Worm (Caenorhabditis elegans) whole organism, L4 larva: ENCODE results near the gene kreg-1.
A peak's percentile ranks its signal among the peaks of the same experiment; 100 is the strongest.

Experiments
- F26F4.8 ChIP-seq: fragments of 200-800 bp; sonication (Bioruptor generic); conservative IDR thresholded peaks from 2 replicates; pipeline ENCODE4 v1.3.6; 2022; ENCODE audit warnings: missing genetic modification characterization, missing compliant biosample characterization
- F37D6.2 ChIP-seq: sonication (generic microtip); optimal IDR thresholded peaks from 2 replicates; lab custom pipeline; 2016; ENCODE audit warnings: mild to moderate bottlenecking, missing genetic modification characterization, missing compliant biosample characterization
- R02D3.7 ChIP-seq: fragments of 150-350 bp; sonication (generic microtip); optimal IDR thresholded peaks from 3 replicates; lab custom pipeline; 2014; ENCODE audit warnings: missing biosample characterization, missing genetic modification characterization
- T20F7.1 ChIP-seq: fragments of 200-800 bp; sonication (Bioruptor generic); optimal IDR thresholded peaks from 2 replicates; lab custom pipeline; 2018; ENCODE audit warnings: mild to moderate bottlenecking, missing genetic modification characterization, missing compliant biosample characterization
- Y105C5A.15 ChIP-seq: fragments of 200-800 bp; sonication (Bioruptor generic); IDR thresholded peaks from 2 replicates; pipeline ENCODE4 v1.3.6; 2022; ENCODE audit warnings: missing genetic modification characterization, missing compliant biosample characterization
- Y5F2A.4 ChIP-seq: fragments of 200-800 bp; sonication (Bioruptor generic); optimal IDR thresholded peaks from 2 replicates; lab custom pipeline; 2018; ENCODE audit warnings: mild to moderate bottlenecking, missing genetic modification characterization, missing compliant biosample characterization
- ZK546.5 ChIP-seq, 2 experiments: sonication (generic microtip); optimal IDR thresholded peaks; 2 replicates each; lab custom pipeline; 2017; ENCODE audit warnings: missing biosample characterization in 2 of 2, missing genetic modification characterization in 2 of 2
- aha-1 ChIP-seq: fragments of 150-350 bp; peaks from one replicate; lab custom pipeline; 2014; ENCODE audit warnings: missing biosample characterization, missing genetic modification characterization
- ama-1 ChIP-seq: fragments of 150-350 bp; optimal IDR thresholded peaks from 2 replicates; lab custom pipeline; 2014; ENCODE audit warnings: inconsistent platforms, mixed read lengths
- ceh-20 ChIP-seq: fragments of 200-800 bp; sonication (Bioruptor generic); IDR thresholded peaks from 2 replicates; pipeline ENCODE4 v1.3.6; 2022; ENCODE audit warnings: missing genetic modification reagents, missing genetic modification characterization, missing compliant biosample characterization
- ceh-32 ChIP-seq: sonication (generic microtip); optimal IDR thresholded peaks from 2 replicates; lab custom pipeline; 2016; ENCODE audit warnings: mild to moderate bottlenecking, missing genetic modification characterization, missing compliant biosample characterization; ENCODE audit not compliant: poor library complexity
- ceh-62 ChIP-seq: sonication (generic microtip); optimal IDR thresholded peaks from 2 replicates; lab custom pipeline; 2017; ENCODE audit warnings: missing biosample characterization, missing genetic modification characterization
- ctbp-1 ChIP-seq: fragments of 200-800 bp; sonication (Bioruptor generic); IDR thresholded peaks from 2 replicates; pipeline ENCODE4 v1.3.6; 2022; ENCODE audit warnings: missing genetic modification reagents, missing genetic modification characterization, missing compliant biosample characterization
- daf-8 ChIP-seq: fragments of 200-800 bp; sonication (Bioruptor generic); IDR thresholded peaks from 2 replicates; pipeline ENCODE4 v1.3.6; 2022; ENCODE audit warnings: missing genetic modification characterization, missing compliant biosample characterization
- dmd-6 ChIP-seq: fragments of 200-800 bp; sonication (Bioruptor generic); IDR thresholded peaks from 2 replicates; pipeline ENCODE4 v1.3.6; 2022; ENCODE audit warnings: missing genetic modification reagents, missing genetic modification characterization, missing compliant biosample characterization
- duxl-1 ChIP-seq: sonication (generic microtip); optimal IDR thresholded peaks from 2 replicates; lab custom pipeline; 2016; ENCODE audit warnings: mild to moderate bottlenecking, missing genetic modification characterization, moderate library complexity, missing compliant biosample characterization; ENCODE audit not compliant: poor library complexity
- egl-27 ChIP-seq: sonication (generic microtip); optimal IDR thresholded peaks from 3 replicates; lab custom pipeline; 2017; ENCODE audit warnings: missing biosample characterization, missing genetic modification reagents, missing genetic modification characterization
- fos-1 ChIP-seq: fragments of 150-350 bp; optimal IDR thresholded peaks from 2 replicates; lab custom pipeline; 2014; ENCODE audit warnings: missing biosample characterization, missing genetic modification characterization
- gei-8 ChIP-seq: fragments of 200-800 bp; sonication (Bioruptor generic); optimal IDR thresholded peaks from 2 replicates; lab custom pipeline; 2018; ENCODE audit warnings: mild to moderate bottlenecking, missing genetic modification characterization, missing compliant biosample characterization
- hlh-11 ChIP-seq: fragments of 200-800 bp; sonication (Bioruptor generic); optimal IDR thresholded peaks from 2 replicates; lab custom pipeline; 2018; ENCODE audit warnings: mild to moderate bottlenecking, missing genetic modification characterization, missing compliant biosample characterization
- lin-13 ChIP-seq: fragments of 150-350 bp; optimal IDR thresholded peaks from 2 replicates; lab custom pipeline; 2014; ENCODE audit warnings: missing biosample characterization, missing genetic modification reagents, missing genetic modification characterization
- lin-15B ChIP-seq: fragments of 150-350 bp; sonication (generic microtip); optimal IDR thresholded peaks from 3 replicates; lab custom pipeline; 2014; ENCODE audit warnings: missing biosample characterization, missing genetic modification characterization
- madf-5 ChIP-seq, 2 experiments: fragments of 200-800 bp; sonication (Bioruptor generic); IDR thresholded peaks; 2 replicates each; pipeline ENCODE4 v1.3.6; 2022; ENCODE audit warnings: missing compliant biosample characterization in 2 of 2, missing genetic modification characterization in 2 of 2
- mdt-29 ChIP-seq: fragments of 200-800 bp; sonication (Bioruptor generic); IDR thresholded peaks from 2 replicates; pipeline ENCODE4 v1.3.6; 2022; ENCODE audit warnings: missing genetic modification reagents, missing genetic modification characterization, missing compliant biosample characterization
- mes-2 ChIP-seq: sonication (generic microtip); optimal IDR thresholded peaks from 2 replicates; lab custom pipeline; 2016; ENCODE audit warnings: missing genotype, mild to moderate bottlenecking, missing genetic modification characterization, missing compliant biosample characterization; ENCODE audit not compliant: poor library complexity, severe bottlenecking
- mxl-2 ChIP-seq: fragments of 200-800 bp; sonication (Bioruptor generic); conservative IDR thresholded peaks from 2 replicates; pipeline ENCODE4 v1.3.6; 2022; ENCODE audit warnings: missing genetic modification reagents, missing genetic modification characterization, missing compliant biosample characterization
- mxl-3 ChIP-seq: fragments of 200-800 bp; sonication (Bioruptor generic); optimal IDR thresholded peaks from 2 replicates; lab custom pipeline; 2018; ENCODE audit warnings: mild to moderate bottlenecking, missing genetic modification characterization, missing compliant biosample characterization
- nhr-48 ChIP-seq: sonication (generic microtip); optimal IDR thresholded peaks from 2 replicates; lab custom pipeline; 2016; ENCODE audit warnings: mild to moderate bottlenecking, missing genetic modification characterization, missing compliant biosample characterization
- nhr-6 ChIP-seq: fragments of 150-350 bp; optimal IDR thresholded peaks from 2 replicates; lab custom pipeline; 2014; ENCODE audit warnings: missing biosample characterization, missing genetic modification characterization
- pha-4 ChIP-seq, 2 experiments: fragments of 150-350 bp in 1 of 2; fragments of 200-800 bp in 1 of 2; sonication (Bioruptor generic) in 1 of 2; IDR thresholded peaks in 1 of 2; optimal IDR thresholded peaks in 1 of 2; 2 replicates each; pipeline versions ENCODE4 v1.3.6 to Lab custom; 2014 to 2022; ENCODE audit warnings: missing genetic modification characterization in 2 of 2, missing genetic modification reagents in 2 of 2, missing biosample characterization in 1 of 2, missing compliant biosample characterization in 1 of 2
- pqm-1 ChIP-seq: sonication (generic microtip); optimal IDR thresholded peaks from 2 replicates; lab custom pipeline; 2017; ENCODE audit warnings: missing biosample characterization, missing genetic modification characterization
- sdz-12 ChIP-seq: fragments of 200-800 bp; sonication (Bioruptor generic); optimal IDR thresholded peaks from 2 replicates; lab custom pipeline; 2018; ENCODE audit warnings: mild to moderate bottlenecking, missing genetic modification characterization, missing compliant biosample characterization
- spr-1 ChIP-seq: sonication (generic microtip); optimal IDR thresholded peaks from 2 replicates; lab custom pipeline; 2016; ENCODE audit warnings: mild to moderate bottlenecking, missing genetic modification characterization, missing compliant biosample characterization
- tra-1 ChIP-seq: fragments of 200-800 bp; sonication (Bioruptor generic); IDR thresholded peaks from 2 replicates; pipeline ENCODE4 v1.3.6; 2022; ENCODE audit warnings: missing genetic modification reagents, missing genetic modification characterization, missing compliant biosample characterization
- unc-62 ChIP-seq, 3 experiments: fragments of 150-350 bp in 1 of 3; sonication (generic microtip); optimal IDR thresholded peaks in 2 of 3; peaks in 1 of 3; 1 replicate in 1 of 3; 2 replicates in 2 of 3; lab custom pipeline; 2014 to 2017; ENCODE audit warnings: missing biosample characterization in 3 of 3, missing genetic modification characterization in 3 of 3, missing genetic modification reagents in 3 of 3, missing genotype in 1 of 3
- vab-7 ChIP-seq: fragments of 200-800 bp; sonication (Bioruptor generic); IDR thresholded peaks from 2 replicates; pipeline ENCODE4 v1.3.6; 2022; ENCODE audit warnings: missing genetic modification reagents, missing genetic modification characterization, missing compliant biosample characterization
- zag-1 ChIP-seq: fragments of 150-350 bp; optimal IDR thresholded peaks from 2 replicates; lab custom pipeline; 2014; ENCODE audit warnings: missing biosample characterization, missing genetic modification characterization
- zfp-3 ChIP-seq: fragments of 200-800 bp; sonication (Bioruptor generic); conservative IDR thresholded peaks from 2 replicates; pipeline ENCODE4 v1.3.6; 2022; ENCODE audit warnings: missing genetic modification reagents, missing genetic modification characterization, missing compliant biosample characterization
- zip-2 ChIP-seq: fragments of 150-350 bp; optimal IDR thresholded peaks from 2 replicates; lab custom pipeline; 2014; ENCODE audit warnings: missing biosample characterization, missing genetic modification characterization
- ztf-11 ChIP-seq: fragments of 150-350 bp; optimal IDR thresholded peaks from 2 replicates; lab custom pipeline; 2014; ENCODE audit warnings: missing biosample characterization, missing genetic modification characterization

Gene kreg-1

DNA sequence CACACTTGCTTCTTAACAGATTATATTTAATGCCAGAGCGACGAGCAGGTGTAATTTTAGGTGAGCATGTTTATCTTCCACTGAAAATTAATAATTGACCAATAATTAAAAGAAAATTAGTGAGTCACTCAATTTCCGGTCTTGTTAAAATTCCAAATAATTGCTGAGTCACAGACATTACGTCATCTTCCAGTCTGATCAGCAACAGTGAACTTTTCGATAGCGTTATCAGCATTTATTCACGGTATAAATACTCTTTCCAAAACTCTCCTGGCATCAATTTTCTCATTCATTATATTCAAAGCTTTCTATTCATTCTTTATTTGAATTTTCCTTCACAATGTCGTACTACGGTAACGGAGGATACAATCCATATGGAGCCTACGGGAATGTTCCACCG is at the start of gene kreg-1:
Gene kreg-1 (plus strand): TSS at position 341 of the 400 bp plus-strand sequence.
- no peak for TF ChIP-seq ztf-11
- no peak for TF ChIP-seq madf-5 (GFP tag; IDR thresholded peaks at IDR 0.05; lab: Robert Waterston, UW)
- TF ChIP-seq pqm-1 (tag; lab: Kevin White, UChicago), result peak; percentile 32
- TF ChIP-seq dmd-6 (GFP tag; lab: Robert Waterston, UW), result peak; percentile 11; the same call in 1 of the 2 replicates
- TF ChIP-seq F37D6.2 (tag; lab: Kevin White, UChicago), result no peak

ce11 chrX:8660319-8660718 is 49.2 kb upstream of the kreg-1 start, which contains the start of gene rig-1:
rig-1 (plus strand) TSS chrX:8660619.
- TF ChIP-seq lin-15B (tag; lab: Kevin White, UChicago) (no peak), ceh-32 (no peak), zip-2 (tag; lab: Kevin White, UChicago) (no peak), zfp-3 (GFP tag; lab: Robert Waterston, UW) (no peak), R02D3.7 (tag; lab: Kevin White, UChicago) (no peak), pha-4 (GFP tag; IDR thresholded peaks at IDR 0.05; lab: Robert Waterston, UW) (no peak), pha-4 (tag; optimal IDR thresholded peaks at IDR 0.05; lab: Kevin White, UChicago) (no peak), egl-27 (tag; lab: Kevin White, UChicago) (no peak), ZK546.5 (tag; optimal IDR thresholded peaks at IDR 0.05; lab: Kevin White, UChicago) (no peak), F26F4.8 (GFP tag; lab: Robert Waterston, UW) (no peak), ceh-20 (GFP tag; lab: Robert Waterston, UW) (no peak), nhr-6 (tag; lab: Kevin White, UChicago) (no peak), unc-62 (GFP tag; optimal IDR thresholded peaks at IDR 0.05 in 1 of 2; lab: Kevin White, UChicago) (no peak), unc-62 (tag; optimal IDR thresholded peaks at IDR 0.05; lab: Kevin White, UChicago) (no peak), mxl-2 (GFP tag; lab: Robert Waterston, UW) (no peak), mdt-29 (GFP tag; lab: Robert Waterston, UW) (no peak), fos-1 (tag; lab: Kevin White, UChicago) (no peak), Y5F2A.4 (GFP tag; lab: Kevin White, UChicago) (no peak), sdz-12 (GFP tag; lab: Kevin White, UChicago) (no peak), T20F7.1 (GFP tag; lab: Kevin White, UChicago) (no peak), ceh-62 (tag; lab: Kevin White, UChicago) (no peak), zag-1 (no peak)
- TF ChIP-seq, all 104 proteins: peak for 0

ce11 chrX:8660909-8661308 is 48.7 kb upstream of the kreg-1 start:
- TF ChIP-seq aha-1, result peak; percentile 17
- TF ChIP-seq ama-1, result no peak

DNA sequence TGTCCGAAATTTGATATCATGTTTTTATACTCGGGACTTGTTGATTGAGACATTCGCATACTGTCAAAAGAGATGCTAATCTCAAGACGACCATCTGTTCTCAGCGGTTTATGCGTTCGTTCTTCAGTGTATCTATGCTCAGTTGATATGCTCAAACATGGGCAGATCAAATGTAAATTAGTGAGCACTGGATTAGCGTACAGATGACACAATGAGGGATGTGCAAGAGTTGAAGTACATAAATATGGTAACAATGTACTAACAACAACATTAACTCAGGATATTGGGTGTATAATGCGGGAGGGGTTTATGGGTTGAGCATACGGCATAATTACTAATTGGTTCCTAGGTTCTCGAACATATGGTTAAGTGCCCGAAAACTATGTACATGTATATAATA is 47.1 kb upstream of the kreg-1 start:
- no peak for TF ChIP-seq mes-2 (tag; lab: Kevin White, UChicago)
- no peak for TF ChIP-seq vab-7 (GFP tag; lab: Robert Waterston, UW)
- no peak for TF ChIP-seq tra-1 (GFP tag; lab: Robert Waterston, UW)
- TF ChIP-seq mxl-3 (GFP tag; lab: Kevin White, UChicago), result no peak
- TF ChIP-seq Y105C5A.15, result no peak
- no peak for TF ChIP-seq sdz-12 (GFP tag; lab: Kevin White, UChicago)
- TF ChIP-seq duxl-1, result no peak
- no peak for TF ChIP-seq hlh-11 (tag; lab: Kevin White, UChicago)
- no peak for TF ChIP-seq unc-62 (GFP tag; optimal IDR thresholded peaks at IDR 0.05 in 1 of 2; lab: Kevin White, UChicago)
- no peak for TF ChIP-seq unc-62 (tag; optimal IDR thresholded peaks at IDR 0.05; lab: Kevin White, UChicago)
- TF ChIP-seq daf-8, result no peak
- TF ChIP-seq gei-8 (GFP tag; lab: Kevin White, UChicago), result no peak
- TF ChIP-seq spr-1 (tag; lab: Kevin White, UChicago), result no peak
- TF ChIP-seq ctbp-1, result no peak
- no peak for TF ChIP-seq lin-13 (GFP tag; lab: Kevin White, UChicago)
- TF ChIP-seq nhr-48 (tag; lab: Kevin White, UChicago), result no peak
- no peak for TF ChIP-seq dmd-6 (GFP tag; lab: Robert Waterston, UW)
- TF ChIP-seq madf-5 (GFP tag; IDR thresholded peaks at IDR 0.05; lab: Robert Waterston, UW), result no peak
- TF ChIP-seq egl-27 (tag; lab: Kevin White, UChicago), result no peak
